Fruit fly (Drosophila melanogaster) whole organism, embryonic: ENCODE data around the gene Invadolysin.
A peak's percentile ranks its signal among the peaks of the same experiment; 100 is the strongest.

ENCODE experiments used
- Antp ChIP-seq: fragments of 200-800 bp; sonication (Bioruptor generic); optimal IDR thresholded peaks from 3 replicates; lab custom pipeline; 2016; ENCODE audit warnings: missing biosample characterization, missing genetic modification characterization
- Atf3 ChIP-seq: fragments of 200-800 bp; sonication (Bioruptor generic); optimal IDR thresholded peaks from 3 replicates; lab custom pipeline; 2016; ENCODE audit warnings: missing biosample characterization, missing genetic modification characterization
- CG10431 ChIP-seq: fragments of 200-800 bp; sonication (Bioruptor generic); optimal IDR thresholded peaks from 3 replicates; lab custom pipeline; 2018; ENCODE audit warnings: missing biosample characterization, mild to moderate bottlenecking, missing genetic modification characterization
- CG11093 ChIP-seq: fragments of 200-800 bp; sonication (Bioruptor generic); IDR thresholded peaks from 3 replicates; pipeline ENCODE4 v1.3.6; 2022; ENCODE audit warnings: missing biosample characterization, missing genetic modification characterization
- CG13424 ChIP-seq: fragments of 200-800 bp; sonication (Bioruptor generic); optimal IDR thresholded peaks from 2 replicates; lab custom pipeline; 2019; ENCODE audit warnings: missing biosample characterization, mild to moderate bottlenecking, missing genetic modification characterization, moderate library complexity
- CG15269 ChIP-seq: fragments of 200-800 bp; sonication (Bioruptor generic); optimal IDR thresholded peaks from 2 replicates; lab custom pipeline; 2018; ENCODE audit warnings: missing biosample characterization, mild to moderate bottlenecking, missing genetic modification characterization, moderate library complexity
- CG1529 ChIP-seq: fragments of 200-800 bp; sonication (Bioruptor generic); optimal IDR thresholded peaks from 3 replicates; lab custom pipeline; 2018; ENCODE audit warnings: missing biosample characterization, missing genetic modification characterization
- CG17359 ChIP-seq: fragments of 200-800 bp; sonication (Bioruptor generic); optimal IDR thresholded peaks from 3 replicates; lab custom pipeline; 2018; ENCODE audit warnings: missing biosample characterization, mild to moderate bottlenecking, missing genetic modification characterization, moderate library complexity
- CG17568 ChIP-seq: fragments of 200-800 bp; sonication (Bioruptor generic); optimal IDR thresholded peaks from 2 replicates; lab custom pipeline; 2018; ENCODE audit warnings: missing biosample characterization, mild to moderate bottlenecking, missing genetic modification characterization, moderate library complexity
- CG18011 ChIP-seq: fragments of 200-800 bp; sonication (Bioruptor generic); optimal IDR thresholded peaks from 2 replicates; lab custom pipeline; 2017; ENCODE audit warnings: missing biosample characterization, missing genetic modification characterization, mild to moderate bottlenecking, moderate library complexity, missing genotype
- CG2120 ChIP-seq: fragments of 200-800 bp; sonication (Bioruptor generic); optimal IDR thresholded peaks from 3 replicates; lab custom pipeline; 2016; ENCODE audit warnings: missing biosample characterization, missing genetic modification characterization
- CG30403 ChIP-seq: fragments of 200-800 bp; sonication (Bioruptor generic); optimal IDR thresholded peaks from 3 replicates; lab custom pipeline; 2016; ENCODE audit warnings: missing biosample characterization, missing genetic modification characterization
- CG32532 ChIP-seq: fragments of 200-800 bp; sonication (Bioruptor generic); IDR thresholded peaks from 2 replicates; pipeline ENCODE4 v1.3.6; 2022; ENCODE audit warnings: missing biosample characterization, missing genetic modification characterization
- CG33557 ChIP-seq: fragments of 200-800 bp; sonication (Bioruptor generic); optimal IDR thresholded peaks from 2 replicates; lab custom pipeline; 2019; ENCODE audit warnings: missing biosample characterization, mild to moderate bottlenecking, missing genetic modification characterization, moderate library complexity
- CG8281 ChIP-seq: fragments of 200-800 bp; sonication (Bioruptor generic); optimal IDR thresholded peaks from 2 replicates; lab custom pipeline; 2018; ENCODE audit warnings: missing biosample characterization, mild to moderate bottlenecking, missing genetic modification characterization, moderate library complexity
- CG9727 ChIP-seq: fragments of 200-800 bp; sonication (Bioruptor generic); optimal IDR thresholded peaks from 3 replicates; lab custom pipeline; 2017; ENCODE audit warnings: missing biosample characterization, mild to moderate bottlenecking, missing genetic modification characterization
- CG9817 ChIP-seq: fragments of 200-800 bp; sonication (Bioruptor generic); optimal IDR thresholded peaks from 2 replicates; lab custom pipeline; 2018; ENCODE audit warnings: missing biosample characterization, mild to moderate bottlenecking, missing genetic modification characterization, moderate library complexity
- CG9932 ChIP-seq: fragments of 200-800 bp; sonication (Bioruptor generic); IDR thresholded peaks from 2 replicates; pipeline ENCODE4 v1.3.6; 2022; ENCODE audit warnings: missing biosample characterization, missing genetic modification characterization
- CrebB ChIP-seq: fragments of 200-800 bp; sonication (Bioruptor generic); optimal IDR thresholded peaks from 3 replicates; lab custom pipeline; 2018; ENCODE audit warnings: missing biosample characterization, mild to moderate bottlenecking, missing genetic modification characterization
- D19A ChIP-seq: fragments of 200-800 bp; optimal IDR thresholded peaks from 3 replicates; lab custom pipeline; 2019; ENCODE audit warnings: missing biosample characterization, mild to moderate bottlenecking, missing genetic modification characterization, moderate library complexity
- Eip74EF ChIP-seq, 2 experiments: fragments of 200-800 bp in 1 of 2; fragments of >200 bp in 1 of 2; sonication (Bioruptor generic) in 1 of 2; optimal IDR thresholded peaks; 2 replicates each; lab custom pipeline; 2017 to 2019; ENCODE audit warnings: missing biosample characterization in 2 of 2, missing genetic modification characterization in 2 of 2, mild to moderate bottlenecking in 1 of 2, moderate library complexity in 1 of 2
- Hey ChIP-seq: fragments of 200-800 bp; sonication (Bioruptor generic); optimal IDR thresholded peaks from 3 replicates; lab custom pipeline; 2018; ENCODE audit warnings: missing biosample characterization, mild to moderate bottlenecking, missing genetic modification characterization
- Mad ChIP-seq: fragments of 200-800 bp; sonication (Bioruptor generic); optimal IDR thresholded peaks from 2 replicates; lab custom pipeline; 2016; ENCODE audit warnings: missing biosample characterization, missing genetic modification characterization
- NFAT ChIP-seq: fragments of 200-800 bp; sonication (Bioruptor generic); IDR thresholded peaks from 2 replicates; pipeline ENCODE4 v1.3.6; 2022; ENCODE audit warnings: missing biosample characterization, missing genetic modification characterization
- PHDP ChIP-seq: fragments of 200-800 bp; sonication (Bioruptor generic); optimal IDR thresholded peaks from 3 replicates; lab custom pipeline; 2018; ENCODE audit warnings: missing biosample characterization, mild to moderate bottlenecking, missing genetic modification characterization, moderate library complexity
- Pdp1 ChIP-seq, 2 experiments: fragments of 200-800 bp; sonication (Bioruptor generic); optimal IDR thresholded peaks; 3 replicates each; lab custom pipeline; 2016; ENCODE audit warnings: missing biosample characterization in 2 of 2, missing genetic modification characterization in 2 of 2, mild to moderate bottlenecking in 1 of 2, moderate library complexity in 1 of 2
- Xbp1 ChIP-seq: fragments of 200-800 bp; sonication (Bioruptor generic); optimal IDR thresholded peaks from 3 replicates; lab custom pipeline; 2016; ENCODE audit warnings: missing biosample characterization, mild to moderate bottlenecking, missing genetic modification characterization
- ab ChIP-seq: fragments of 200-800 bp; sonication (Bioruptor generic); optimal IDR thresholded peaks from 2 replicates; lab custom pipeline; 2016; ENCODE audit warnings: missing biosample characterization, missing genetic modification characterization
- bbx ChIP-seq: fragments of 200-800 bp; sonication (Bioruptor generic); IDR thresholded peaks from 2 replicates; pipeline ENCODE4 v1.3.6; 2022; ENCODE audit warnings: missing biosample characterization, missing genetic modification characterization; ENCODE audit not compliant: partially characterized antibody
- bsh ChIP-seq, 2 experiments: fragments of 200-800 bp; sonication (Bioruptor generic); optimal IDR thresholded peaks; 2 replicates each; lab custom pipeline; 2017 to 2018; ENCODE audit warnings: mild to moderate bottlenecking in 2 of 2, missing biosample characterization in 2 of 2, missing genetic modification characterization in 2 of 2, moderate library complexity in 1 of 2
- cad ChIP-seq: fragments of >200 bp; optimal IDR thresholded peaks from 2 replicates; lab custom pipeline; 2017; ENCODE audit warnings: missing biosample characterization, missing genetic modification characterization
- crc ChIP-seq: fragments of 200-800 bp; sonication (Bioruptor generic); optimal IDR thresholded peaks from 2 replicates; lab custom pipeline; 2016; ENCODE audit warnings: missing biosample characterization, missing genetic modification characterization
- dmrt99B ChIP-seq: fragments of 200-800 bp; sonication (Bioruptor generic); optimal IDR thresholded peaks from 2 replicates; lab custom pipeline; 2018; ENCODE audit warnings: missing biosample characterization, mild to moderate bottlenecking, missing genetic modification characterization, moderate library complexity
- dpn ChIP-seq, 2 experiments: fragments of 200-800 bp; sonication (Bioruptor generic); optimal IDR thresholded peaks; 3 replicates each; lab custom pipeline; 2016; ENCODE audit warnings: missing biosample characterization in 2 of 2, missing genetic modification characterization in 2 of 2
- ewg ChIP-seq: fragments of 200-800 bp; sonication (Bioruptor generic); optimal IDR thresholded peaks from 3 replicates; lab custom pipeline; 2017; ENCODE audit warnings: mild to moderate bottlenecking, missing biosample characterization, missing genetic modification reagents, missing genetic modification characterization
- fd102C ChIP-seq: fragments of 200-800 bp; sonication (Bioruptor generic); optimal IDR thresholded peaks from 2 replicates; lab custom pipeline; 2018; ENCODE audit warnings: missing biosample characterization, mild to moderate bottlenecking, missing genetic modification characterization, moderate library complexity
- fd96Cb ChIP-seq: fragments of 200-800 bp; sonication (Bioruptor generic); optimal IDR thresholded peaks from 2 replicates; lab custom pipeline; 2018; ENCODE audit warnings: missing biosample characterization, mild to moderate bottlenecking, missing genetic modification characterization, moderate library complexity
- her ChIP-seq: fragments of 200-800 bp; sonication (Bioruptor generic); optimal IDR thresholded peaks from 2 replicates; lab custom pipeline; 2016; ENCODE audit warnings: missing biosample characterization, missing genetic modification characterization
- lola ChIP-seq, 3 experiments: fragments of >200 bp in 2 of 3; fragments of 200-800 bp in 1 of 3; sonication (Bioruptor generic) in 1 of 3; optimal IDR thresholded peaks; 2 replicates each; lab custom pipeline; 2017 to 2019; ENCODE audit warnings: missing biosample characterization in 3 of 3, missing genetic modification characterization in 3 of 3, mild to moderate bottlenecking in 1 of 3, moderate library complexity in 1 of 3
- pita ChIP-seq: fragments of 200-800 bp; sonication (Bioruptor generic); optimal IDR thresholded peaks from 2 replicates; lab custom pipeline; 2017; ENCODE audit warnings: missing biosample characterization, mild to moderate bottlenecking, missing genetic modification characterization
- pnt ChIP-seq: fragments of 200-800 bp; sonication (Bioruptor generic); optimal IDR thresholded peaks from 3 replicates; lab custom pipeline; 2016; ENCODE audit warnings: missing biosample characterization, missing genetic modification characterization
- prd ChIP-seq, 3 experiments: fragments of >200 bp in 2 of 3; fragments of 200-800 bp in 1 of 3; sonication (Bioruptor generic) in 1 of 3; optimal IDR thresholded peaks in 2 of 3; IDR thresholded peaks in 1 of 3; 2 replicates in 2 of 3; 3 replicates in 1 of 3; pipeline versions ENCODE4 v1.3.6 to Lab custom; 2017 to 2022; ENCODE audit warnings: missing biosample characterization in 1 of 3, missing genetic modification characterization in 1 of 3
- salm ChIP-seq: fragments of 200-800 bp; sonication (Bioruptor generic); optimal IDR thresholded peaks from 2 replicates; lab custom pipeline; 2018; ENCODE audit warnings: missing biosample characterization, mild to moderate bottlenecking, missing genetic modification characterization
- sna ChIP-seq: fragments of 200-800 bp; sonication (Bioruptor generic); IDR thresholded peaks from 2 replicates; pipeline ENCODE4 v1.3.6; 2022; ENCODE audit warnings: missing biosample characterization, missing genetic modification characterization; ENCODE audit not compliant: partially characterized antibody
- tin ChIP-seq: fragments of 200-800 bp; sonication (Bioruptor generic); optimal IDR thresholded peaks from 3 replicates; lab custom pipeline; 2016; ENCODE audit warnings: missing biosample characterization, missing genetic modification characterization
- tup ChIP-seq: fragments of 200-800 bp; sonication (Bioruptor generic); optimal IDR thresholded peaks from 2 replicates; lab custom pipeline; 2016; ENCODE audit warnings: missing biosample characterization, mild to moderate bottlenecking, missing genetic modification characterization, moderate library complexity
- yki ChIP-seq: fragments of >200 bp; optimal IDR thresholded peaks from 3 replicates; lab custom pipeline; 2018
- zfh1 ChIP-seq: fragments of 200-800 bp; sonication (Bioruptor generic); IDR thresholded peaks from 3 replicates; pipeline ENCODE4 v1.3.6; 2022; ENCODE audit warnings: missing biosample characterization, missing genetic modification characterization

Invadolysin gene

DNA sequence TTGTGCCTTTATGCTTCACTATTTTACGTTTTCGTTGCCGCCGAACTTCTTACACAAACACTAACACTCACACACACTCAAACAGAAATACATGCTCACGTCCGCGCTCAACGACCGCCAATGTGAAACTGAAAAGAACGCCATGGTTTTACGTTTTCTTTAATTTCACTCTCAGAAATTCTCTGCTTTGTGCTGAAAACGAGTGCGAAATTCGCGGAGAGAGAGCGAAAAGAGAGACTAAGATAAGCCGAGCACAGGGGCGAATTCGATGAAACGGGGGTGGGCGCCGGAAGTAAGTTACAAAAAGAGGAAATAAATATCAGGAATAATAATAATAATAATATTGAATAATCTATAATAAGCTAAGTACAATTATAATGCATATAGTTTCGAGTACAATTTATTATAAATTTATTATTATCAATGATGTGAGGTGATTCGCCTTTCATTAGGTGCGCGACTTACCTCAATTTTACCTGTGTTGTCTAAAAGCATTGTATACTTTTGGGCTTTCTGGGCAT is 25.9 kb downstream of the Invadolysin start, which contains the start of gene Best1 (continued):
- TF ChIP-seq CG30403 (GFP tag; lab: Kevin White, UChicago), result peak; percentile 91
- TF ChIP-seq lola (GFP tag; optimal IDR thresholded peaks at IDR 0.05; lab: Kevin White, UChicago), result peak in 1 of 3 experiments; percentile 86
- peak; percentile 75 to 89 for TF ChIP-seq dpn (GFP tag; optimal IDR thresholded peaks at IDR 0.05; lab: Kevin White, UChicago)
- peak; percentile 91 for TF ChIP-seq tin (GFP tag; lab: Kevin White, UChicago)
- TF ChIP-seq Xbp1 (GFP tag; lab: Kevin White, UChicago), result peak; percentile 92
- peak; percentile 63 for TF ChIP-seq CG8281 (tag; lab: Kevin White, UChicago)
- peak; percentile 74 for TF ChIP-seq bbx
- TF ChIP-seq her, result peak; percentile 40
- peak; percentile 71 for TF ChIP-seq tup (GFP tag; lab: Kevin White, UChicago)
- peak; percentile 85 for TF ChIP-seq Mad (GFP tag; lab: Kevin White, UChicago)
- peak; percentile 96 for TF ChIP-seq PHDP (tag; lab: Kevin White, UChicago)
- TF ChIP-seq pita (GFP tag; lab: Kevin White, UChicago), result no peak
- TF ChIP-seq salm (tag; lab: Kevin White, UChicago), result peak; percentile 80
- TF ChIP-seq dmrt99B (tag; lab: Kevin White, UChicago), result peak; percentile 89
- TF ChIP-seq fd102C (GFP tag; lab: Kevin White, UChicago), result peak; percentile 58
- peak; percentile 88 for TF ChIP-seq CG17568 (GFP tag; lab: Kevin White, UChicago)
- TF ChIP-seq pnt, result peak; percentile 61
- peak; percentile 94 for TF ChIP-seq CG17359 (tag; lab: Kevin White, UChicago)
- TF ChIP-seq CG1529, result peak; percentile 83
- TF ChIP-seq ewg (GFP tag; lab: Kevin White, UChicago), result peak; percentile 83
- TF ChIP-seq cad (GFP tag; lab: Kevin White, UChicago), result no peak
- peak; percentile 0 for TF ChIP-seq crc (GFP tag; lab: Kevin White, UChicago)
- TF ChIP-seq Eip74EF (GFP tag; optimal IDR thresholded peaks at IDR 0.05; lab: Kevin White, UChicago), result peak in 1 of 2 experiments; percentile 98
- TF ChIP-seq bsh (GFP tag; optimal IDR thresholded peaks at IDR 0.05; lab: Kevin White, UChicago), result peak; percentile 85 to 94
- TF ChIP-seq CG9817 (tag; lab: Kevin White, UChicago), result peak; percentile 91
- TF ChIP-seq CG9932 (GFP tag; lab: Robert Waterston, UW), result peak; percentile 97
- TF ChIP-seq D19A (tag; lab: Kevin White, UChicago), result peak; percentile 88
- peak; percentile 95 for TF ChIP-seq CG15269 (tag; lab: Kevin White, UChicago)
- TF ChIP-seq CG11093 (GFP tag; lab: Robert Waterston, UW), result peak; percentile 88; the same call in 2 of the 3 replicates
- peak; percentile 27 for TF ChIP-seq Hey (tag; lab: Kevin White, UChicago)
- TF ChIP-seq CG18011, result peak; percentile 77
- TF ChIP-seq Pdp1 (GFP tag; optimal IDR thresholded peaks at IDR 0.05; lab: Kevin White, UChicago), result peak; percentile 76 to 83
- peak; percentile 90 for TF ChIP-seq CG13424 (tag; lab: Kevin White, UChicago)
- TF ChIP-seq CG33557 (GFP tag; lab: Kevin White, UChicago), result peak; percentile 84
- TF ChIP-seq CG2120 (GFP tag; lab: Kevin White, UChicago), result peak; percentile 94
- TF ChIP-seq CG9727 (GFP tag; lab: Kevin White, UChicago), result peak; percentile 89
- TF ChIP-seq Antp (GFP tag; lab: Kevin White, UChicago), result peak; percentile 74
- TF ChIP-seq ab (GFP tag; lab: Kevin White, UChicago), result peak; percentile 4
- peak; percentile 59 for TF ChIP-seq Atf3 (GFP tag; lab: Kevin White, UChicago)
- peak; percentile 97 for TF ChIP-seq NFAT (GFP tag; lab: Robert Waterston, UW)
- TF ChIP-seq yki (lab: Kevin White, UChicago), result peak; percentile 61
- TF ChIP-seq fd96Cb (tag; lab: Kevin White, UChicago), result peak; percentile 91
- TF ChIP-seq CG32532 (GFP tag; lab: Robert Waterston, UW), result peak; percentile 98
- no peak for TF ChIP-seq prd (optimal IDR thresholded peaks at IDR 0.05; lab: Kevin White, UChicago)
- peak; percentile 95 for TF ChIP-seq prd (GFP tag; IDR thresholded peaks at IDR 0.05; lab: Robert Waterston, UW)
- peak; percentile 88 for TF ChIP-seq CrebB (tag; lab: Kevin White, UChicago)
- TF ChIP-seq zfh1, result peak; percentile 94
- TF ChIP-seq CG10431, result peak; percentile 77
- no peak for TF ChIP-seq sna (GFP tag; lab: Robert Waterston, UW)
